Worm (Caenorhabditis elegans) whole organism, young adult: ENCODE results near the gene F07A11.4.
A peak's percentile ranks its signal among the peaks of the same experiment; 100 is the strongest.

Experiments
- Y79H2A.3 ChIP-seq: fragments of 200-800 bp; sonication (Bioruptor generic); conservative IDR thresholded peaks from 2 replicates; pipeline ENCODE4 v1.3.6; 2022; ENCODE audit warnings: missing genetic modification reagents, missing genetic modification characterization, missing compliant biosample characterization
- akir-1 ChIP-seq: fragments of 200-800 bp; sonication (Bioruptor generic); optimal IDR thresholded peaks from 2 replicates; lab custom pipeline; 2018; ENCODE audit warnings: mild to moderate bottlenecking, missing genetic modification characterization, moderate library complexity, missing compliant biosample characterization
- attf-5 ChIP-seq: fragments of 200-800 bp; sonication (Bioruptor generic); optimal IDR thresholded peaks from 2 replicates; lab custom pipeline; 2018; ENCODE audit warnings: mild to moderate bottlenecking, missing genetic modification characterization, missing compliant biosample characterization
- ceh-58 ChIP-seq: fragments of 200-800 bp; sonication (Bioruptor generic); IDR thresholded peaks from 2 replicates; pipeline ENCODE4 v1.3.6; 2022; ENCODE audit warnings: missing genetic modification characterization, missing compliant biosample characterization
- ceh-91 ChIP-seq: fragments of 200-800 bp; sonication (Bioruptor generic); IDR thresholded peaks from 2 replicates; pipeline ENCODE4 v1.3.6; 2022; ENCODE audit warnings: missing genetic modification reagents, missing genetic modification characterization, missing compliant biosample characterization
- dox-1 ChIP-seq: fragments of 200-800 bp; sonication (Bioruptor generic); IDR thresholded peaks from 2 replicates; pipeline ENCODE4 v1.3.6; 2022; ENCODE audit warnings: missing genetic modification reagents, missing genetic modification characterization, missing compliant biosample characterization
- efl-1 ChIP-seq: fragments of 150-350 bp; optimal IDR thresholded peaks from 2 replicates; lab custom pipeline; 2014; ENCODE audit warnings: missing biosample characterization, missing genetic modification reagents, missing genetic modification characterization
- let-526 ChIP-seq: fragments of 200-800 bp; sonication (Bioruptor generic); IDR thresholded peaks from 2 replicates; pipeline ENCODE4 v1.3.6; 2022; ENCODE audit warnings: missing genetic modification reagents, missing genetic modification characterization, missing compliant biosample characterization
- lin-40 ChIP-seq: sonication (generic microtip); optimal IDR thresholded peaks from 2 replicates; lab custom pipeline; 2016; ENCODE audit warnings: missing genetic modification characterization, mild to moderate bottlenecking, missing compliant biosample characterization, missing genotype, missing genetic modification reagents
- lin-54 ChIP-seq: fragments of 200-800 bp; sonication (Bioruptor generic); optimal IDR thresholded peaks from 2 replicates; lab custom pipeline; 2018; ENCODE audit warnings: mild to moderate bottlenecking, missing genetic modification characterization, missing compliant biosample characterization
- lsl-1 ChIP-seq: fragments of 200-800 bp; sonication (Bioruptor generic); optimal IDR thresholded peaks from 2 replicates; lab custom pipeline; 2018; ENCODE audit warnings: mild to moderate bottlenecking, missing genetic modification characterization, moderate library complexity, missing compliant biosample characterization
- madf-10 ChIP-seq: sonication (generic microtip); optimal IDR thresholded peaks from 2 replicates; lab custom pipeline; 2016; ENCODE audit warnings: mild to moderate bottlenecking, missing genetic modification characterization, missing compliant biosample characterization
- madf-6 ChIP-seq: fragments of 200-800 bp; sonication (Bioruptor generic); IDR thresholded peaks from 2 replicates; pipeline ENCODE4 v1.3.6; 2022; ENCODE audit warnings: missing genetic modification reagents, missing genetic modification characterization, missing compliant biosample characterization
- madf-8 ChIP-seq: fragments of 200-800 bp; sonication (Bioruptor generic); conservative IDR thresholded peaks from 2 replicates; pipeline ENCODE4 v1.3.6; 2022; ENCODE audit warnings: missing genetic modification reagents, missing genetic modification characterization, missing compliant biosample characterization
- repo-1 ChIP-seq: sonication (generic microtip); optimal IDR thresholded peaks from 2 replicates; lab custom pipeline; 2017; ENCODE audit warnings: mild to moderate bottlenecking, missing genetic modification characterization, missing compliant biosample characterization

F07A11.4 gene

ce11 chrII:11658854-11659253, 58.0 kb downstream of the F07A11.4 start:
- TF ChIP-seq ceh-91 (GFP tag; lab: Robert Waterston, UW): no peak
- no peak for TF ChIP-seq attf-5 (GFP tag; lab: Kevin White, UChicago)
- no peak for TF ChIP-seq ceh-58 (GFP tag; lab: Robert Waterston, UW)
- TF ChIP-seq akir-1 (GFP tag; lab: Kevin White, UChicago): no peak
- TF ChIP-seq madf-8 (GFP tag; lab: Robert Waterston, UW): peak; percentile 55
- no peak for TF ChIP-seq repo-1 (tag; lab: Kevin White, UChicago)
- TF ChIP-seq lsl-1 (GFP tag; lab: Kevin White, UChicago): no peak
- TF ChIP-seq efl-1 (GFP tag; lab: Kevin White, UChicago): peak; percentile 70
- no peak for TF ChIP-seq madf-10 (tag; lab: Kevin White, UChicago)
- TF ChIP-seq madf-6 (GFP tag; lab: Robert Waterston, UW): peak; percentile 74
- no peak for TF ChIP-seq dox-1 (GFP tag; lab: Robert Waterston, UW)
- TF ChIP-seq lin-40 (tag; lab: Kevin White, UChicago): no peak
- no peak for TF ChIP-seq Y79H2A.3 (GFP tag; lab: Robert Waterston, UW)
- TF ChIP-seq lin-54 (GFP tag; lab: Kevin White, UChicago): no peak
- no peak for TF ChIP-seq let-526 (GFP tag; lab: Robert Waterston, UW)
